Fruit fly (Drosophila melanogaster): ENCODE results near the gene CG11889.

Gene CG11889

DNA sequence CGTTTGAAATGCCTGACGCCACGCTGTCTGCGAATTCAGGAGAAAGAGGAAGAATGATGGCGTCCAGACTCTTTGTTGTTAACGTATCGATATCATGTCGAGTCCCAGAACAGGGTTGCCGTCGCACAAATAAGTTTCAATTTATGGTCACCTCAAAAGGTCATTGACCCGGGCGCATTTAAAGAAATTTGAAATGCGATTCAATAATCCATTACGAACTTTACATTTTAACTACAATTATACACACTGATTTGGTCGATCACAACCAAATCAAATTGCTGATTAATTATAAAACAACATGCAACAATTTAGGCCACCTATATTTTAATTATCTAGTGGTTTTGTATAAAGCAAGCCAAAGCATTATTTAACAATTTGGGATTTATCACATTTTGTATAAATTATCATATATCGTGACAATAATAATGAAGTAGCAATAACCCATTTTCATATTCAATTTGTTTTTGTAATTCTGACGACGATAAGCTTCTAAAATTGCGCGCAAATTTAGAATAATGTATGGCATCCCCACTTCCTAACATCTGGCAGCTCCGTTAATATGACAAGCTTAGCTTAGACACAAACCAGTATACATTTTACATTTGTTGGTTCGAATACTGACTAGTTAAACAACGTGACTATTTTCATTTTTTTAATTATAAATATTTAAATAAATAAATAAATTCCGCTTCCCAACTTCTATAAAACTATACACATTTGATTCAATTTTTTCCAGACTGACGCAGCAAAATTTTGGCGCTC, 24.8 kb upstream of the CG11889 start, which contains the start of gene bam (continued):
- TF ChIP-seq CG2678 (tag; optimal IDR thresholded peaks at IDR 0.05) (no peak), CG12391 (tag; optimal IDR thresholded peaks at IDR 0.05) (peak; percentile 33), ken (GFP tag; IDR thresholded peaks at IDR 0.05) (0 out of 3 replicates have a peak, but pooled peaks have one; percentile 37), CG8478 (optimal IDR thresholded peaks at IDR 0.05) (no peak), CG3847 (GFP tag; IDR thresholded peaks at IDR 0.05) (peak; percentile 80), CG10321 (GFP tag; IDR thresholded peaks at IDR 0.05) (no peak), CkIIα-i1 (GFP tag; IDR thresholded peaks at IDR 0.05) (no peak), B-H2 (GFP tag; optimal IDR thresholded peaks at IDR 0.05) (peak; percentile 58), CG8924 (tag; optimal IDR thresholded peaks at IDR 0.05) (peak; percentile 4), CG7372 (GFP tag; IDR thresholded peaks at IDR 0.05) (no peak), CG34224 (GFP tag; IDR thresholded peaks at IDR 0.05; ENCODE audit: partially characterized antibody) (no peak), CG17361 (GFP tag; IDR thresholded peaks at IDR 0.05) (0 out of 3 replicates have a peak, but pooled peaks have one; percentile 24), crol (GFP tag; IDR thresholded peaks at IDR 0.05) (no peak), CHES-1-like (GFP tag; optimal IDR thresholded peaks at IDR 0.05) (no peak), CG31224 (GFP tag; IDR thresholded peaks at IDR 0.05) (no peak), Dll (GFP tag; IDR thresholded peaks at IDR 0.05; ENCODE audit: partially characterized antibody) (no peak), lab (GFP tag; optimal IDR thresholded peaks at IDR 0.05) (no peak), jumu (GFP tag; optimal IDR thresholded peaks at IDR 0.05) (no peak), CG10267 (tag; optimal IDR thresholded peaks at IDR 0.05) (peak; percentile 53), CG10209 (GFP tag; optimal IDR thresholded peaks at IDR 0.05) (no peak), Jarid2 (GFP tag; optimal IDR thresholded peaks at IDR 0.05) (no peak), MBD-R2 (GFP tag; IDR thresholded peaks at IDR 0.05) (no peak), Opbp (GFP tag; IDR thresholded peaks at IDR 0.05; ENCODE audit: partially characterized antibody) (0 out of 3 replicates have a peak, but pooled peaks have one; percentile 31), CG16813 (GFP tag; IDR thresholded peaks at IDR 0.05; ENCODE audit: partially characterized antibody) (no peak), CG6791 (GFP tag; IDR thresholded peaks at IDR 0.05; ENCODE audit: partially characterized antibody) (0 out of 3 replicates have a peak, but pooled peaks have one; percentile 47), Oli (tag; optimal IDR thresholded peaks at IDR 0.05) (no peak), CG10147 (GFP tag; optimal IDR thresholded peaks at IDR 0.05) (no peak), Side (GFP tag; optimal IDR thresholded peaks at IDR 0.05) (no peak), CG12744 (GFP tag; optimal IDR thresholded peaks at IDR 0.05) (no peak), org-1 (GFP tag; optimal IDR thresholded peaks at IDR 0.05) (no peak), dpn (GFP tag; optimal IDR thresholded peaks at IDR 0.05) (peak in 1 of 2 experiments; percentile 24), CG12769 (tag; optimal IDR thresholded peaks at IDR 0.05) (no peak), CG14710 (tag; optimal IDR thresholded peaks at IDR 0.05) (peak; percentile 45), kah (GFP tag; optimal IDR thresholded peaks at IDR 0.05) (no peak), Camta (GFP tag; optimal IDR thresholded peaks at IDR 0.05) (no peak), CG15696 (tag; optimal IDR thresholded peaks at IDR 0.05) (peak; percentile 7), grau (tag; optimal IDR thresholded peaks at IDR 0.05) (no peak), Lpt (GFP tag; optimal IDR thresholded peaks at IDR 0.05) (no peak), nau (GFP tag; optimal IDR thresholded peaks at IDR 0.05) (no peak), Hey (tag; optimal IDR thresholded peaks at IDR 0.05) (no peak), vfl (GFP tag; optimal IDR thresholded peaks at IDR 0.05) (no peak), Myb (GFP tag; optimal IDR thresholded peaks at IDR 0.05) (peak; percentile 51), tin (GFP tag; optimal IDR thresholded peaks at IDR 0.05) (no peak), Awh (GFP tag; IDR thresholded peaks at IDR 0.05) (no peak), ewg (GFP tag; optimal IDR thresholded peaks at IDR 0.05) (no peak), H15 (GFP tag; IDR thresholded peaks at IDR 0.05) (no peak), Sry-β (GFP tag; optimal IDR thresholded peaks at IDR 0.05) (no peak), HHEX (GFP tag; optimal IDR thresholded peaks at IDR 0.05) (no peak), onecut (GFP tag; IDR thresholded peaks at IDR 0.05) (no peak)
